Fruit fly (Drosophila melanogaster): ENCODE results near the gene hb.

hb gene

DNA sequence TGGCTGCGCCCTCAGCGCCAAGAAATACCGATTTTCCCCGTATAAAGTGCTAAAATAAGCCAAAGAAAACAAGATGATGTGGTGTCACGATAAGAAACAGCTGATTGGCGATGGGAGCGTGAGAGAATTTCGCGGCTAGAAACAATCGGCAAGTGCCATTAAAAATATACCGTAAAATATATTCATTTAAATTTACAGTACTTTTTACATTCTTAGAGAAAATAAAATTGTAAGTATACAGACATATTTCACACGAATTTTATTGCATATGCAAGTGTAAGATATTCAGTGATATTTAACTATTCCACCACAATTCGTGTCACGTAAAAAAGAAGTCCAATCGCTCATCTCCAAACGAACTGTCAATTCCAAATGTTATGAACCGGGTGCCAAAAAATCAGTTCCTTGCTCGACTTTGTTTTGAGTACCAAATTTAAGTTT lies 21.0 kb downstream of the hb start, which contains the start of the genes Unc50, CG11755 and CG8043 (continued):
- peak; percentile 59; the same call in 1 of the 2 replicates for TF ChIP-seq HLH3B (GFP tag; IDR thresholded peaks at IDR 0.05)
- TF ChIP-seq HmgD (GFP tag; optimal IDR thresholded peaks at IDR 0.05), result peak; percentile 10
- TF ChIP-seq cad (GFP tag; optimal IDR thresholded peaks at IDR 0.05), result no peak
- TF ChIP-seq CG17328 (GFP tag; IDR thresholded peaks at IDR 0.05), result 0 out of 2 replicates have a peak, but pooled peaks have one; percentile 7
- peak; percentile 99 for TF ChIP-seq knrl (GFP tag; IDR thresholded peaks at IDR 0.05; ENCODE audit: partially characterized antibody)
- TF ChIP-seq CG33557 (GFP tag; optimal IDR thresholded peaks at IDR 0.05), result peak; percentile 79
- peak; percentile 43 for TF ChIP-seq slp2 (GFP tag; optimal IDR thresholded peaks at IDR 0.05)
- no peak for TF ChIP-seq CG10565 (GFP tag; optimal IDR thresholded peaks at IDR 0.05)
- no peak for TF ChIP-seq dimm (GFP tag; IDR thresholded peaks at IDR 0.05)
- peak; percentile 68 for TF ChIP-seq pum (GFP tag; optimal IDR thresholded peaks at IDR 0.05)
- TF ChIP-seq CG3995 (GFP tag; optimal IDR thresholded peaks at IDR 0.05), result peak; percentile 56
- TF ChIP-seq disco-r (GFP tag; optimal IDR thresholded peaks at IDR 0.05), result peak; percentile 53
- peak; percentile 92 for TF ChIP-seq nmo (GFP tag; optimal IDR thresholded peaks at IDR 0.05)
- peak; percentile 74; the same call in 1 of the 2 replicates for TF ChIP-seq klu (GFP tag; IDR thresholded peaks at IDR 0.05)
- no peak for TF ChIP-seq CG43689 (GFP tag; IDR thresholded peaks at IDR 0.05)
- peak; percentile 85 for TF ChIP-seq CG2712 (tag; optimal IDR thresholded peaks at IDR 0.05)
- TF ChIP-seq Ada2b (GFP tag; IDR thresholded peaks at IDR 0.05), result peak; percentile 36; the same call in 1 of the 2 replicates
- TF ChIP-seq odd (GFP tag; optimal IDR thresholded peaks at IDR 0.05), result peak; percentile 47
- TF ChIP-seq Meics (GFP tag; optimal IDR thresholded peaks at IDR 0.05), result peak; percentile 77
- peak; percentile 31 for TF ChIP-seq CG4328 (GFP tag; optimal IDR thresholded peaks at IDR 0.05)
- TF ChIP-seq CG11504 (tag; optimal IDR thresholded peaks at IDR 0.05), result peak; percentile 80
- peak; percentile 100 for TF ChIP-seq Doc3 (GFP tag; IDR thresholded peaks at IDR 0.05; ENCODE audit: partially characterized antibody)
- peak in 1 of 2 experiments; percentile 72 for TF ChIP-seq bsh (GFP tag; optimal IDR thresholded peaks at IDR 0.05)
- TF ChIP-seq ranshi (GFP tag; IDR thresholded peaks at IDR 0.05), result peak; percentile 62; the same call in 1 of the 2 replicates
- TF ChIP-seq lola (GFP tag; optimal IDR thresholded peaks at IDR 0.05), result peak in 1 of 3 experiments; percentile 82
- peak; percentile 64 for TF ChIP-seq CrebB (tag; optimal IDR thresholded peaks at IDR 0.05)
- no peak for TF ChIP-seq Trl (optimal IDR thresholded peaks at IDR 0.05)
- TF ChIP-seq Trl (GFP tag; optimal IDR thresholded peaks at IDR 0.05), result peak; percentile 56
- TF ChIP-seq psq (GFP tag; optimal IDR thresholded peaks at IDR 0.05), result no peak
- TF ChIP-seq CG30431 (GFP tag; optimal IDR thresholded peaks at IDR 0.05), result no peak
- peak; percentile 86 for TF ChIP-seq CG12659 (GFP tag; optimal IDR thresholded peaks at IDR 0.05)
- TF ChIP-seq chinmo (GFP tag; IDR thresholded peaks at IDR 0.05; ENCODE audit: partially characterized antibody), result peak; percentile 85; the same call in 2 of the 4 replicates
- TF ChIP-seq pb (GFP tag; optimal IDR thresholded peaks at IDR 0.05), result peak; percentile 47
- TF ChIP-seq ro (GFP tag; IDR thresholded peaks at IDR 0.05), result no peak
- TF ChIP-seq esg (GFP tag; conservative IDR thresholded peaks at IDR 0.05), result peak; percentile 63
- TF ChIP-seq CG3838 (GFP tag; optimal IDR thresholded peaks at IDR 0.05), result peak; percentile 44
- no peak for TF ChIP-seq Jarid2 (GFP tag; optimal IDR thresholded peaks at IDR 0.05)
- peak in 1 of 2 experiments; percentile 59 for TF ChIP-seq insv (GFP tag; optimal IDR thresholded peaks at IDR 0.05)
- peak; percentile 60 for TF ChIP-seq CG7786 (GFP tag; optimal IDR thresholded peaks at IDR 0.05)
- peak; percentile 95 for TF ChIP-seq Med (GFP tag)
- TF ChIP-seq CG2678 (tag; optimal IDR thresholded peaks at IDR 0.05), result peak; percentile 82
- peak; percentile 75 for TF ChIP-seq Ptx1 (GFP tag; IDR thresholded peaks at IDR 0.05)
- peak; percentile 48; the same call in 1 of the 2 replicates for TF ChIP-seq CG10366 (GFP tag; IDR thresholded peaks at IDR 0.05)
- peak; percentile 83 for TF ChIP-seq CG15696 (tag; optimal IDR thresholded peaks at IDR 0.05)
- peak; percentile 73 for TF ChIP-seq Sox100B (GFP tag; optimal IDR thresholded peaks at IDR 0.05)
- TF ChIP-seq sim (GFP tag; IDR thresholded peaks at IDR 0.05), result no peak
- TF ChIP-seq scrt (GFP tag; optimal IDR thresholded peaks at IDR 0.05), result no peak
- TF ChIP-seq Fer3 (tag; optimal IDR thresholded peaks at IDR 0.05), result peak; percentile 70
- TF ChIP-seq BtbVII (GFP tag; optimal IDR thresholded peaks at IDR 0.05), result no peak
- peak; percentile 54 for TF ChIP-seq wor (GFP tag; IDR thresholded peaks at IDR 0.05)

Data from whole organism, embryonic.